2 worm cellular contexts compared by ENCODE assay signal in the genomic region with DNA sequence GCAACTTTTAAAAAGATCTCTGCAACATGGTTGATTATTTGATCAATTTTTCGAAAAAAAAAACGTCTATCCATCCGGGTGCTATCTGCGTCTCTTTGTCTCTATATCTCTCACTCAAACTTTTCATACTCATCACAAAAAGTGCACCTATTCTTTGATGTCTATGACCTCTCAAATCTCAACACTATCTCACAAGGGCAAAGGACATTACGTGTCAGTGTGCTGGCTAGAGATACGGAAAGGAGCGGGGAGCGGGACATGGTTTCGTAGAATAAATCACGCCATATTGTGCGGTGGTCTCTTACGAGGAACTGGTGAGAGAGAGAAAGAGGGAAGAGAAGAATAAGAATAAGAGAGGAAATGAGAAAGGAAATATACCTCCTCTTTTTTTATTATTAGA.
TF ChIP-seq lines count a peak whose summit lies in the region.

No protein-coding gene starts in this region.

TF ChIP-seq in whole organism, L4 larva, 104 proteins besides CTCF, POLR2A, EP300 and RAD21 (continued from another document):
- TF ChIP-seq saeg-2 (GFP tag; IDR thresholded peaks at IDR 0.05; lab: Robert Waterston, UW) (0 out of 2 replicates have a peak, but pooled peaks have one; percentile 35), lin-13 (GFP tag; optimal IDR thresholded peaks at IDR 0.05; lab: Kevin White, UChicago) (no peak), nhr-102 (tag; optimal IDR thresholded peaks at IDR 0.05; lab: Kevin White, UChicago) (peak; percentile 82), zip-2 (tag; optimal IDR thresholded peaks at IDR 0.05; lab: Kevin White, UChicago) (no peak), ceh-82 (tag; optimal IDR thresholded peaks at IDR 0.05; lab: Kevin White, UChicago) (no peak)

TF ChIP-seq in whole organism, young adult, 124 proteins besides CTCF, POLR2A, EP300 and RAD21 (continued from another document):
- no peak for TF ChIP-seq nhr-27 (tag; optimal IDR thresholded peaks at IDR 0.05; lab: Kevin White, UChicago)
- no peak for TF ChIP-seq egl-18 (GFP tag; IDR thresholded peaks at IDR 0.05; lab: Robert Waterston, UW)
- TF ChIP-seq snpc-4 (GFP tag; optimal IDR thresholded peaks at IDR 0.05; lab: Kevin White, UChicago): no peak
- peak in 3 of 4 experiments; percentile 31 to 51 (median 42) for TF ChIP-seq snpc-4 (tag; optimal IDR thresholded peaks at IDR 0.05; lab: Kevin White, UChicago)
- TF ChIP-seq aptf-2 (GFP tag; conservative IDR thresholded peaks at IDR 0.05; lab: Robert Waterston, UW): no peak
- no peak for TF ChIP-seq efl-1 (GFP tag; optimal IDR thresholded peaks at IDR 0.05; lab: Kevin White, UChicago)
- TF ChIP-seq Y53F4B.3 (GFP tag; IDR thresholded peaks at IDR 0.05; lab: Robert Waterston, UW): no peak
- no peak for TF ChIP-seq hrde-1 (tag; optimal IDR thresholded peaks at IDR 0.05; lab: Kevin White, UChicago; ENCODE audit: borderline replicate concordance)
- peak; percentile 44; the same call in 1 of the 2 replicates for TF ChIP-seq lin-26 (GFP tag; IDR thresholded peaks at IDR 0.05; lab: Robert Waterston, UW)
- peak; percentile 81 for TF ChIP-seq lin-40 (tag; optimal IDR thresholded peaks at IDR 0.05; lab: Kevin White, UChicago)
